Fruit fly (Drosophila melanogaster) whole organism, embryonic: ENCODE measurements around the gene CCAP-R.

ENCODE experiments used
- Bdp1 ChIP-seq: fragments of 200-800 bp; sonication (Bioruptor generic); optimal IDR thresholded peaks from 3 replicates; lab custom pipeline; 2016; ENCODE audit warnings: missing biosample characterization, missing genetic modification characterization
- CG10321 ChIP-seq: fragments of 200-800 bp; sonication (Bioruptor generic); IDR thresholded peaks from 2 replicates; pipeline ENCODE4 v1.3.6; 2022; ENCODE audit warnings: missing biosample characterization, missing genetic modification characterization
- CG10654 ChIP-seq: fragments of 200-800 bp; sonication (Bioruptor generic); optimal IDR thresholded peaks from 2 replicates; lab custom pipeline; 2016; ENCODE audit warnings: missing biosample characterization, missing genetic modification characterization
- CG10959 ChIP-seq: fragments of 200-800 bp; sonication (Bioruptor generic); IDR thresholded peaks from 2 replicates; pipeline ENCODE4 v1.3.6; 2022; ENCODE audit warnings: missing biosample characterization, missing genetic modification characterization
- CG12236 ChIP-seq: fragments of 200-800 bp; sonication (Bioruptor generic); optimal IDR thresholded peaks from 2 replicates; lab custom pipeline; 2016; ENCODE audit warnings: missing biosample characterization, missing genetic modification characterization
- CG13123 ChIP-seq: fragments of 200-800 bp; sonication (Bioruptor generic); optimal IDR thresholded peaks from 2 replicates; lab custom pipeline; 2016; ENCODE audit warnings: missing biosample characterization, missing genetic modification characterization
- CG14441 ChIP-seq: fragments of 200-800 bp; sonication (Bioruptor generic); IDR thresholded peaks from 2 replicates; pipeline ENCODE4 v1.3.6; 2022; ENCODE audit warnings: missing biosample characterization, missing genetic modification characterization
- CG1603 ChIP-seq: fragments of 200-800 bp; sonication (Bioruptor generic); optimal IDR thresholded peaks from 2 replicates; lab custom pipeline; 2019; ENCODE audit warnings: missing biosample characterization, mild to moderate bottlenecking, missing genetic modification characterization, moderate library complexity
- CG16863 ChIP-seq: fragments of 200-800 bp; sonication (Bioruptor generic); optimal IDR thresholded peaks from 3 replicates; lab custom pipeline; 2016; ENCODE audit warnings: missing biosample characterization, missing genetic modification characterization
- CG17829 ChIP-seq: fragments of 200-800 bp; optimal IDR thresholded peaks from 2 replicates; lab custom pipeline; 2019; ENCODE audit warnings: missing biosample characterization, mild to moderate bottlenecking, missing genetic modification characterization, moderate library complexity
- CG2199 ChIP-seq: fragments of 200-800 bp; sonication (Bioruptor generic); IDR thresholded peaks from 3 replicates; pipeline ENCODE4 v1.3.6; 2022; ENCODE audit warnings: missing biosample characterization, missing genetic modification characterization
- CG3838 ChIP-seq: fragments of 200-800 bp; sonication (Bioruptor generic); optimal IDR thresholded peaks from 3 replicates; lab custom pipeline; 2016; ENCODE audit warnings: missing biosample characterization, missing genetic modification characterization
- CG4854 ChIP-seq: fragments of 200-800 bp; sonication (Bioruptor generic); optimal IDR thresholded peaks from 2 replicates; lab custom pipeline; 2016; ENCODE audit warnings: missing biosample characterization, missing genetic modification characterization, inconsistent platforms
- CG5180 ChIP-seq: fragments of 200-800 bp; sonication (Bioruptor generic); optimal IDR thresholded peaks from 3 replicates; lab custom pipeline; 2017; ENCODE audit warnings: missing biosample characterization, missing genetic modification characterization, mild to moderate bottlenecking, moderate library complexity, missing genetic modification reagents
- CG7745 ChIP-seq: fragments of 200-800 bp; sonication (Bioruptor generic); optimal IDR thresholded peaks from 2 replicates; lab custom pipeline; 2018; ENCODE audit warnings: missing biosample characterization, mild to moderate bottlenecking, missing genetic modification characterization, moderate library complexity
- CG8359 ChIP-seq: fragments of 200-800 bp; sonication (Bioruptor generic); optimal IDR thresholded peaks from 2 replicates; lab custom pipeline; 2017; ENCODE audit warnings: missing biosample characterization, mild to moderate bottlenecking, missing genetic modification characterization, borderline replicate concordance
- CG8765 ChIP-seq: fragments of 200-800 bp; sonication (Bioruptor generic); IDR thresholded peaks from 2 replicates; pipeline ENCODE4 v1.3.6; 2022; ENCODE audit warnings: missing biosample characterization, missing genetic modification characterization
- CHES-1-like ChIP-seq: fragments of 200-800 bp; sonication (Bioruptor generic); optimal IDR thresholded peaks from 2 replicates; lab custom pipeline; 2016; ENCODE audit warnings: missing biosample characterization, missing genetic modification characterization
- CoRest ChIP-seq: fragments of 200-800 bp; sonication (Bioruptor generic); optimal IDR thresholded peaks from 3 replicates; lab custom pipeline; 2018; ENCODE audit warnings: missing biosample characterization, mild to moderate bottlenecking, missing genetic modification characterization, moderate library complexity
- D19B ChIP-seq: fragments of 200-800 bp; sonication (Bioruptor generic); optimal IDR thresholded peaks from 2 replicates; lab custom pipeline; 2017; ENCODE audit warnings: missing biosample characterization, mild to moderate bottlenecking, missing genetic modification characterization
- Dll ChIP-seq: fragments of 200-800 bp; sonication (Bioruptor generic); IDR thresholded peaks from 4 replicates; pipeline ENCODE4 v1.3.6; 2022; ENCODE audit warnings: missing biosample characterization, missing genetic modification characterization; ENCODE audit not compliant: partially characterized antibody
- Dref ChIP-seq: fragments of 200-800 bp; sonication (Bioruptor generic); IDR thresholded peaks from 2 replicates; pipeline ENCODE4 v1.3.6; 2022; ENCODE audit warnings: missing biosample characterization, missing genetic modification characterization
- H15 ChIP-seq: fragments of 200-800 bp; sonication (Bioruptor generic); IDR thresholded peaks from 3 replicates; pipeline ENCODE4 v1.3.6; 2022; ENCODE audit warnings: missing biosample characterization, missing genetic modification characterization
- HLH54F ChIP-seq: fragments of 200-800 bp; sonication (Bioruptor generic); optimal IDR thresholded peaks from 3 replicates; lab custom pipeline; 2016; ENCODE audit warnings: missing biosample characterization, missing genetic modification characterization
- HLHmδ ChIP-seq: fragments of 200-800 bp; sonication (Bioruptor generic); optimal IDR thresholded peaks from 2 replicates; lab custom pipeline; 2018; ENCODE audit warnings: missing biosample characterization, mild to moderate bottlenecking, missing genetic modification characterization, moderate library complexity
- Hmx ChIP-seq: fragments of 200-800 bp; sonication (Bioruptor generic); optimal IDR thresholded peaks from 2 replicates; lab custom pipeline; 2016; ENCODE audit warnings: missing biosample characterization, missing genetic modification characterization
- Hr51 ChIP-seq, 2 experiments: fragments of 200-800 bp; sonication (Bioruptor generic); optimal IDR thresholded peaks; 2 replicates in 1 of 2; 3 replicates in 1 of 2; lab custom pipeline; 2016 to 2018; ENCODE audit warnings: missing biosample characterization in 2 of 2, missing genetic modification characterization in 2 of 2, mild to moderate bottlenecking in 1 of 2, moderate library complexity in 1 of 2
- Med ChIP-seq: fragments of 200-800 bp; sonication (Bioruptor generic); peaks from one replicate; lab custom pipeline; 2016; ENCODE audit warnings: missing biosample characterization, missing genetic modification characterization, mild to moderate bottlenecking, inconsistent platforms, moderate library complexity
- Myb ChIP-seq: fragments of 200-800 bp; sonication (Bioruptor generic); optimal IDR thresholded peaks from 2 replicates; lab custom pipeline; 2016; ENCODE audit warnings: missing biosample characterization, missing genetic modification characterization
- Neu2 ChIP-seq: fragments of 200-800 bp; sonication (Bioruptor generic); optimal IDR thresholded peaks from 3 replicates; lab custom pipeline; 2016; ENCODE audit warnings: missing biosample characterization, missing genetic modification characterization, borderline replicate concordance
- Rx ChIP-seq: fragments of 200-800 bp; sonication (Bioruptor generic); IDR thresholded peaks from 2 replicates; pipeline ENCODE4 v1.3.6; 2022; ENCODE audit warnings: missing biosample characterization, missing genetic modification characterization
- bsh ChIP-seq, 2 experiments: fragments of 200-800 bp; sonication (Bioruptor generic); optimal IDR thresholded peaks; 2 replicates each; lab custom pipeline; 2017 to 2018; ENCODE audit warnings: mild to moderate bottlenecking in 2 of 2, missing biosample characterization in 2 of 2, missing genetic modification characterization in 2 of 2, moderate library complexity in 1 of 2
- cwo ChIP-seq: fragments of 200-800 bp; sonication (Bioruptor generic); optimal IDR thresholded peaks from 3 replicates; lab custom pipeline; 2017; ENCODE audit warnings: missing biosample characterization, missing genetic modification characterization, mild to moderate bottlenecking, moderate library complexity, missing genetic modification reagents
- ems ChIP-seq: fragments of 200-800 bp; sonication (Bioruptor generic); optimal IDR thresholded peaks from 3 replicates; lab custom pipeline; 2016; ENCODE audit warnings: missing biosample characterization, missing genetic modification characterization
- eve ChIP-seq, 2 experiments: fragments of >200 bp; optimal IDR thresholded peaks; 2 replicates each; lab custom pipeline; 2017; ENCODE audit warnings: missing biosample characterization in 2 of 2, missing genetic modification characterization in 2 of 2
- gcm ChIP-seq: fragments of 200-800 bp; sonication (Bioruptor generic); optimal IDR thresholded peaks from 2 replicates; lab custom pipeline; 2019; ENCODE audit warnings: missing biosample characterization, mild to moderate bottlenecking, missing genetic modification characterization, moderate library complexity
- grn ChIP-seq: fragments of 200-800 bp; sonication (Bioruptor generic); optimal IDR thresholded peaks from 3 replicates; lab custom pipeline; 2017; ENCODE audit warnings: missing biosample characterization, missing genetic modification characterization
- ind ChIP-seq: fragments of 200-800 bp; sonication (Bioruptor generic); optimal IDR thresholded peaks from 3 replicates; lab custom pipeline; 2016; ENCODE audit warnings: missing biosample characterization, missing genetic modification characterization
- jing ChIP-seq: fragments of 200-800 bp; sonication (Bioruptor generic); optimal IDR thresholded peaks from 2 replicates; lab custom pipeline; 2018; ENCODE audit warnings: missing biosample characterization, mild to moderate bottlenecking, missing genetic modification characterization
- nerfin-1 ChIP-seq: fragments of 200-800 bp; sonication (Bioruptor generic); optimal IDR thresholded peaks from 3 replicates; lab custom pipeline; 2019; ENCODE audit warnings: missing biosample characterization, mild to moderate bottlenecking, missing genetic modification characterization, moderate library complexity
- nerfin-2 ChIP-seq: fragments of 200-800 bp; sonication (Bioruptor generic); IDR thresholded peaks from 2 replicates; pipeline ENCODE4 v1.3.6; 2022; ENCODE audit warnings: missing biosample characterization, missing genetic modification characterization; ENCODE audit not compliant: partially characterized antibody
- oc ChIP-seq: fragments of 200-800 bp; sonication (Bioruptor generic); optimal IDR thresholded peaks from 2 replicates; lab custom pipeline; 2018; ENCODE audit warnings: missing biosample characterization, mild to moderate bottlenecking, missing genetic modification characterization, moderate library complexity
- pb ChIP-seq: fragments of 200-800 bp; sonication (Bioruptor generic); optimal IDR thresholded peaks from 3 replicates; lab custom pipeline; 2016; ENCODE audit warnings: missing biosample characterization, missing genetic modification characterization
- phol ChIP-seq: fragments of 200-800 bp; sonication (Bioruptor generic); optimal IDR thresholded peaks from 3 replicates; lab custom pipeline; 2018; ENCODE audit warnings: missing biosample characterization, mild to moderate bottlenecking, missing genetic modification characterization, moderate library complexity
- psq ChIP-seq: fragments of 200-800 bp; sonication (Bioruptor generic); optimal IDR thresholded peaks from 2 replicates; lab custom pipeline; 2017; ENCODE audit warnings: missing biosample characterization, missing genetic modification characterization
- stc ChIP-seq: fragments of 200-800 bp; sonication (Bioruptor generic); IDR thresholded peaks from 2 replicates; pipeline ENCODE4 v1.3.6; 2022; ENCODE audit warnings: missing biosample characterization, missing genetic modification characterization
- stwl ChIP-seq: fragments of 200-800 bp; sonication (Bioruptor generic); optimal IDR thresholded peaks from 3 replicates; lab custom pipeline; 2018; ENCODE audit warnings: missing biosample characterization, mild to moderate bottlenecking, missing genetic modification characterization, moderate library complexity
- twi ChIP-seq: fragments of 200-800 bp; optimal IDR thresholded peaks from 2 replicates; lab custom pipeline; 2019; ENCODE audit warnings: missing biosample characterization, mild to moderate bottlenecking, missing genetic modification characterization, moderate library complexity
- usp ChIP-seq: fragments of >200 bp; optimal IDR thresholded peaks from 2 replicates; lab custom pipeline; 2017; ENCODE audit warnings: missing biosample characterization, missing genetic modification characterization
- wdn ChIP-seq: fragments of 200-800 bp; sonication (Bioruptor generic); IDR thresholded peaks from 2 replicates; pipeline ENCODE4 v1.3.6; 2022; ENCODE audit warnings: missing biosample characterization, missing genetic modification characterization

Gene CCAP-R

dm6 chr3R:25997068-25997714, 41.1 kb upstream of the CCAP-R start (continued):
- TF ChIP-seq CG16863 (GFP tag; lab: Kevin White, UChicago), result no peak
- peak; percentile 99 for TF ChIP-seq HLHmδ (GFP tag; lab: Kevin White, UChicago)
- peak; percentile 79 for TF ChIP-seq CG7745 (tag; lab: Kevin White, UChicago)
- TF ChIP-seq bsh (GFP tag; optimal IDR thresholded peaks at IDR 0.05; lab: Kevin White, UChicago), result peak; percentile 94
- TF ChIP-seq D19B (GFP tag; lab: Kevin White, UChicago), result no peak
- 0 out of 3 replicates have a peak, but pooled peaks have one; percentile 12 for TF ChIP-seq CG2199 (GFP tag; lab: Robert Waterston, UW)
- peak; percentile 95 for TF ChIP-seq phol (tag; lab: Kevin White, UChicago)
- peak; percentile 53 for TF ChIP-seq psq (GFP tag; lab: Kevin White, UChicago)
- no peak for TF ChIP-seq CHES-1-like (GFP tag; lab: Kevin White, UChicago)
- peak; percentile 81 for TF ChIP-seq nerfin-1 (tag; lab: Kevin White, UChicago)
- TF ChIP-seq CG12236 (GFP tag; lab: Kevin White, UChicago), result no peak
- TF ChIP-seq CG5180 (GFP tag; lab: Kevin White, UChicago), result peak; percentile 35
- TF ChIP-seq CG10654 (GFP tag; lab: Kevin White, UChicago), result peak; percentile 55
- no peak for TF ChIP-seq jing
- peak; percentile 27; the same call in 1 of the 2 replicates for TF ChIP-seq Rx
- no peak for TF ChIP-seq eve (GFP tag; optimal IDR thresholded peaks at IDR 0.05; lab: Kevin White, UChicago)
- TF ChIP-seq CG10321 (GFP tag; lab: Robert Waterston, UW), result no peak
- TF ChIP-seq Dll (GFP tag; lab: Robert Waterston, UW), result no peak
- peak; percentile 84 for TF ChIP-seq oc (tag; lab: Kevin White, UChicago)
- no peak for TF ChIP-seq Hmx
- TF ChIP-seq CG1603 (tag; lab: Kevin White, UChicago), result peak; percentile 12
- no peak for TF ChIP-seq HLH54F (GFP tag; lab: Kevin White, UChicago)
- peak; percentile 87 for TF ChIP-seq CG10959
- TF ChIP-seq CG14441 (GFP tag; lab: Robert Waterston, UW), result no peak
- TF ChIP-seq CoRest (tag; lab: Kevin White, UChicago), result peak; percentile 92
- TF ChIP-seq Dref, result no peak
- TF ChIP-seq ind (GFP tag; lab: Kevin White, UChicago), result peak; percentile 31
- TF ChIP-seq grn (GFP tag; lab: Kevin White, UChicago), result no peak
- TF ChIP-seq CG8765 (GFP tag; lab: Robert Waterston, UW), result peak; percentile 73; the same call in 1 of the 2 replicates
- TF ChIP-seq Hr51 (GFP tag; optimal IDR thresholded peaks at IDR 0.05; lab: Kevin White, UChicago), result peak; percentile 13 to 71
- no peak for TF ChIP-seq cwo (GFP tag; lab: Kevin White, UChicago)
- TF ChIP-seq twi (tag; lab: Kevin White, UChicago), result peak; percentile 86
- TF ChIP-seq CG3838, result peak; percentile 37
- no peak for TF ChIP-seq stc (GFP tag; lab: Robert Waterston, UW)
- peak; percentile 97 for TF ChIP-seq CG17829 (tag; lab: Kevin White, UChicago)
- no peak for TF ChIP-seq usp (GFP tag; lab: Kevin White, UChicago)
- TF ChIP-seq CG4854 (GFP tag; lab: Kevin White, UChicago), result no peak
- peak; percentile 84 for TF ChIP-seq gcm (GFP tag; lab: Kevin White, UChicago)
- peak; percentile 68 for TF ChIP-seq CG13123 (GFP tag; lab: Kevin White, UChicago)
- TF ChIP-seq nerfin-2 (GFP tag; lab: Robert Waterston, UW), result no peak
- TF ChIP-seq stwl, result no peak
- no peak for TF ChIP-seq wdn (GFP tag; lab: Robert Waterston, UW)
- TF ChIP-seq Bdp1 (GFP tag; lab: Kevin White, UChicago), result no peak
- no peak for TF ChIP-seq pb (GFP tag; lab: Kevin White, UChicago)
- TF ChIP-seq Myb (GFP tag; lab: Kevin White, UChicago), result no peak
- TF ChIP-seq CG8359, result peak; percentile 82
- no peak for TF ChIP-seq ems (GFP tag; lab: Kevin White, UChicago)
- TF ChIP-seq H15 (GFP tag; lab: Robert Waterston, UW), result no peak
- no peak for TF ChIP-seq Neu2
- no peak for TF ChIP-seq Med (GFP tag; lab: Kevin White, UChicago)
